Worm (Caenorhabditis elegans): ENCODE measurements around the gene swan-1.
A peak's percentile ranks its signal among the peaks of the same experiment; 100 is the strongest.

DNA sequence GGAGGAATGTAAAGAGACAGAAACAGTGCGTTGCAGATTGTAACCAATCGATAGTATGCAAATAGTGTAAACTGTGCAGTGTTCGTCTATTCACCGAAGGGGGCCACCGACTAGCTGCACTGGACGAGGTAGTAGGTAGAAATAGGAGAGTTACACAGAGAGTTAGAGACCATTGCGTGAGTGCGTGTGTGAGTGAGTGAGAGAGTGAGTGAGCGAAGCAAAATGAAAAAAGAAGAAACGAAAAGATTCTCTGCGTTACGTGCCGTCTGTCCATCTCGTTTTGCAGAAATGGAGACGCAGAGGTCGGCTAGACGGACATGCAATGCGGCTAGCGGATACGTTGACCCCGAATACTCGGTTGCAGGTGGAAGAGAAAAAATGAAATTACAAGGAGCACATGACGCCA is 1.4 kb upstream of the swan-1 start:
- TF ChIP-seq pag-3 (tag; optimal IDR thresholded peaks at IDR 0.05; ENCODE audit: borderline replicate concordance): no peak
- no peak for TF ChIP-seq pqm-1 (tag; optimal IDR thresholded peaks at IDR 0.05)
- TF ChIP-seq pha-4 (tag; optimal IDR thresholded peaks at IDR 0.05): no peak
- no peak for TF ChIP-seq elt-4 (tag; optimal IDR thresholded peaks at IDR 0.05)
- no peak for TF ChIP-seq npax-4 (tag; optimal IDR thresholded peaks at IDR 0.05)
- no peak for TF ChIP-seq lin-11 (tag; optimal IDR thresholded peaks at IDR 0.05)
- TF ChIP-seq tbx-7 (tag; optimal IDR thresholded peaks at IDR 0.05): no peak
- peak; percentile 18 for TF ChIP-seq elt-2 (tag; optimal IDR thresholded peaks at IDR 0.05)
- no peak for TF ChIP-seq sox-4 (tag; optimal IDR thresholded peaks at IDR 0.05)
- TF ChIP-seq ceh-45 (GFP tag; IDR thresholded peaks at IDR 0.05): no peak
